Worm (Caenorhabditis elegans) whole organism, L4/young adult: ENCODE data around the gene Y81B9A.2.

Experiments
- W03F9.2 ChIP-seq: fragments of 150-350 bp; optimal IDR thresholded peaks from 2 replicates; lab custom pipeline; 2014; ENCODE audit warnings: missing biosample characterization, missing genetic modification characterization
- dao-5 ChIP-seq: sonication (generic microtip); optimal IDR thresholded peaks from 2 replicates; lab custom pipeline; 2016; ENCODE audit warnings: missing genotype, missing genetic modification characterization, moderate library complexity, missing compliant biosample characterization
- him-1 ChIP-seq: sonication (generic microtip); optimal IDR thresholded peaks from 2 replicates; lab custom pipeline; 2016; ENCODE audit warnings: missing genotype, missing genetic modification reagents, missing genetic modification characterization, missing compliant biosample characterization

DNA sequence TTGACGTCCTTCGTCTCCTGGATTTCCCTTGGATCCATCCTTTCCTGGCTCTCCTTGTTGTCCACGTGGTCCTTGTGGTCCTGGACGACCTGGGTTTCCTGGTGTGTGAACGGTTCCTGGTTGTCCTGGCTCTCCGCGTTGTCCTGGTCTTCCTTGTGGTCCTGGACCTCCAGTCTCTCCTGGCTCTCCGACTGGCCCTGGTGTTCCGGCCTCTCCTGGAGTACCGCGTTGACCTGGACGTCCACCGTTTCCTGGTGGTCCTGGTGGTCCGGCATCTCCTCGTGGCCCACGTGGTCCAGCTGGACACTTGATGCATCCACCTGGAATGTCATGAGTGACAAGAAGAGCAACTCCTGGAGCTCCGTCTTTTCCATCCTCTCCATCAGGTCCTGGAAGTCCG, 49.9 kb downstream of the Y81B9A.2 start:
- no peak for TF ChIP-seq him-1 (tag; lab: Kevin White, UChicago)
- no peak for TF ChIP-seq W03F9.2 (tag; lab: Kevin White, UChicago)
- TF ChIP-seq dao-5: no peak
